Worm (Caenorhabditis elegans): ENCODE data around the gene T10D4.6.

DNA sequence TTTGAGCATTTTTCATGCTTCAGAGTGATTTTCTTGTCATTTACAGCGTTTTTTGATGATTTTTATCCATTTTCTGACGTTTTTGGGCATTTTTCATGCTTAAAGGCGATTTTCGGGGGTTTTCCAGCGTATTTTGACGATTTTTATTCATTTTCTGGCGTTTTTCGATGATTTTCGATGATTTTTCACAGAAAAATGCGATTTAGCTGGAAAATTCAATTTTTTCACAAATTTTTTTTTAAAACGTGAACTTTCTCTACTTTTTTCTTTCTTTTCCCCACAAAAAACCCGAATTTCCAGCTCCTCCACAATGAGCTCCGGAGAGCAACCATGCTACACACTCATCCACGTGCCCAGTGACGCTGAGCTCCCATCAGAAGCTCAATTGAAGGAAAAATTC lies 40.6 kb upstream of the T10D4.6 start, which contains the start of gene copb-1:
- no peak for TF ChIP-seq nhr-12 (tag; optimal IDR thresholded peaks at IDR 0.05)
- no peak for TF ChIP-seq zag-1 (tag; optimal IDR thresholded peaks at IDR 0.05)
- TF ChIP-seq ceh-9 (tag; optimal IDR thresholded peaks at IDR 0.05): no peak
- no peak for TF ChIP-seq nhr-237 (tag; optimal IDR thresholded peaks at IDR 0.05)
- TF ChIP-seq skn-1 (tag; optimal IDR thresholded peaks at IDR 0.05): no peak
- no peak for TF ChIP-seq nhr-23 (tag; optimal IDR thresholded peaks at IDR 0.05)
- TF ChIP-seq elt-1 (tag; optimal IDR thresholded peaks at IDR 0.05): no peak
- no peak for TF ChIP-seq elt-3 (tag; optimal IDR thresholded peaks at IDR 0.05)
- TF ChIP-seq mdl-1 (tag; optimal IDR thresholded peaks at IDR 0.05): no peak
- no peak for TF ChIP-seq nhr-76 (tag; optimal IDR thresholded peaks at IDR 0.05)
- TF ChIP-seq ztf-4 (tag; optimal IDR thresholded peaks at IDR 0.05): no peak
- TF ChIP-seq ceh-16 (tag; optimal IDR thresholded peaks at IDR 0.05): no peak
- TF ChIP-seq hmg-11 (tag; optimal IDR thresholded peaks at IDR 0.05): no peak
